In the genomic region with DNA sequence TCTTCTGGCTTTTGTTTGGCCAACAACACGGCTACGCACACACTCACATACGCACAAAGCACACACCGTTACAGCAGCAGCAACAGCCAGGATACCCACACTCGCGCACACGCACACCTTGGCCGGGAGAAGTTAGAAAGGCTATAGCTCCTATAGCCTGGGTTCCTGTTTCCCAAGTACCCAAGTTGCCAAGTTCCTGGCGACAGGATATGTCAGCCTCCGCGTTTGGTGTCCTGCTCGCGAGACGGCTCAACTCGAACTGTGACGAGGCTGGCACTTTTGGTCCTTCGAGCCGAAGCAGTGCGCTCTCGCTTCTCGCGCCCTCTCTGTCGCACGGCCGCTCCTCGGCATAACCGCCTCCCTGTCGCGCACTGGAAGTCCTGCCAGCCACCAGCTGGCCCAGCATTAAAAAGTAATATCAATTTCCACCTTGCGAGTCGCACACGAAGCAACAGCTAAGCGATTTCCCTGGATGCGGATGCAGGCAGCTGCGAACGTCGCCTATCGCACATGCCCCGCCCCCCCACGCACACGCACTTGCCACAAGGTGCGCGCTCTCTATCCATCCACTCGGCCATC, we compare ENCODE assay signal across 1 fruit fly cellular context.
TF ChIP-seq lines count a peak whose summit lies in the region.

A gene (minus strand): TSS at position 229 of the 579 bp plus-strand sequence.

TF ChIP-seq in whole organism, embryonic, 481 proteins besides CTCF, POLR2A, EP300 and RAD21 (continued from another document):
- no peak for TF ChIP-seq sim (GFP tag; IDR thresholded peaks at IDR 0.05; lab: Robert Waterston, UW)
- peak; percentile 26 for TF ChIP-seq Jarid2 (GFP tag; optimal IDR thresholded peaks at IDR 0.05; lab: Kevin White, UChicago)
- TF ChIP-seq amos (GFP tag; IDR thresholded peaks at IDR 0.05; lab: Robert Waterston, UW; ENCODE audit: partially characterized antibody), result 0 out of 2 replicates have a peak, but pooled peaks have one; percentile 4
- TF ChIP-seq CG5180 (GFP tag; optimal IDR thresholded peaks at IDR 0.05; lab: Kevin White, UChicago), result no peak
- no peak for TF ChIP-seq Asciz (GFP tag; optimal IDR thresholded peaks at IDR 0.05; lab: Kevin White, UChicago)
- no peak for TF ChIP-seq BEAF-32 (GFP tag; optimal IDR thresholded peaks at IDR 0.05; lab: Kevin White, UChicago)
- TF ChIP-seq ac (GFP tag; optimal IDR thresholded peaks at IDR 0.05; lab: Kevin White, UChicago), result peak; percentile 73
- TF ChIP-seq CrebB (tag; optimal IDR thresholded peaks at IDR 0.05; lab: Kevin White, UChicago), result no peak
- no peak for TF ChIP-seq slp2 (GFP tag; optimal IDR thresholded peaks at IDR 0.05; lab: Kevin White, UChicago)
- TF ChIP-seq Optix (GFP tag; IDR thresholded peaks at IDR 0.05; lab: Robert Waterston, UW), result no peak
- TF ChIP-seq Usf (GFP tag; optimal IDR thresholded peaks at IDR 0.05; lab: Kevin White, UChicago), result no peak
- peak; percentile 32; the same call in 1 of the 2 replicates for TF ChIP-seq Adf1 (GFP tag; IDR thresholded peaks at IDR 0.05; lab: Robert Waterston, UW)
- no peak for TF ChIP-seq bowl (GFP tag; IDR thresholded peaks at IDR 0.05; lab: Robert Waterston, UW)
- no peak for TF ChIP-seq CG12104 (GFP tag; optimal IDR thresholded peaks at IDR 0.05; lab: Kevin White, UChicago)
- TF ChIP-seq sens-2 (GFP tag; IDR thresholded peaks at IDR 0.05; lab: Robert Waterston, UW), result no peak
